Worm (Caenorhabditis elegans): Measurements from ENCODE around the gene srh-194.

DNA sequence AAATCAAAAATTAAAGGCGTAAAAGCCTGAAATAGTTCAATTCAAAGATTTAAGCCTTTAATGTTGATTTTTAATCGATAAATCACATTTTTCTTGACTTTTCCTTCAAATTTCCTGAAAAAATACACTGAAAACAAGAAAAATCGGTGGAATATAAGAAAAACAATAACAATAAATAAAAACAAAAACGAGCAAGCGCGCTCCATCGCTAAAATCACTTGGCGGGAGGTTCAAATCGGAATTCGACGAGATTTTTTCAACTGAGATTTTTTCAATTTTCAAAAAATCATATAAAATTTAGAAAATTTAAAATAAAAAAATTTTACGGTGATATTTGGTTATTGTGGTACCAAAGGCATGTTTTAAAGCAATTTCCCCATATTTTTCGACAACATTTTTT is 46.2 kb upstream of the srh-194 start:
- TF ChIP-seq unc-62 (GFP tag; optimal IDR thresholded peaks at IDR 0.05) (no peak), nhr-237 (tag; optimal IDR thresholded peaks at IDR 0.05) (no peak), ama-1 (optimal IDR thresholded peaks at IDR 0.05) (no peak), nhr-77 (tag; optimal IDR thresholded peaks at IDR 0.05) (no peak), ceh-82 (tag; optimal IDR thresholded peaks at IDR 0.05) (no peak)
